Worm (Caenorhabditis elegans) whole organism, L2 larva: Measurements from ENCODE around the gene ZC15.5.

Experiments used
- lin-39 ChIP-seq: fragments of 150-350 bp; optimal IDR thresholded peaks from 2 replicates; lab custom pipeline; 2014; ENCODE audit warnings: missing biosample characterization, missing genetic modification reagents, missing genetic modification characterization
- nhr-237 ChIP-seq: fragments of 150-350 bp; optimal IDR thresholded peaks from 2 replicates; lab custom pipeline; 2014; ENCODE audit warnings: missing biosample characterization, missing genetic modification characterization
- unc-62 ChIP-seq: fragments of 150-350 bp; optimal IDR thresholded peaks from 2 replicates; lab custom pipeline; 2014; ENCODE audit warnings: missing biosample characterization, missing genetic modification reagents, missing genetic modification characterization

ce11 chrV:20335264-20335663, 37.5 kb downstream of the ZC15.5 start, which contains the start of gene Y38H6A.5:
- no peak for TF ChIP-seq lin-39 (tag; lab: Kevin White, UChicago)
- TF ChIP-seq unc-62 (GFP tag; lab: Kevin White, UChicago), result no peak
- TF ChIP-seq nhr-237 (tag; lab: Kevin White, UChicago), result no peak
